Worm (Caenorhabditis elegans): Measurements from ENCODE around the gene K10B2.4.

Gene K10B2.4

DNA sequence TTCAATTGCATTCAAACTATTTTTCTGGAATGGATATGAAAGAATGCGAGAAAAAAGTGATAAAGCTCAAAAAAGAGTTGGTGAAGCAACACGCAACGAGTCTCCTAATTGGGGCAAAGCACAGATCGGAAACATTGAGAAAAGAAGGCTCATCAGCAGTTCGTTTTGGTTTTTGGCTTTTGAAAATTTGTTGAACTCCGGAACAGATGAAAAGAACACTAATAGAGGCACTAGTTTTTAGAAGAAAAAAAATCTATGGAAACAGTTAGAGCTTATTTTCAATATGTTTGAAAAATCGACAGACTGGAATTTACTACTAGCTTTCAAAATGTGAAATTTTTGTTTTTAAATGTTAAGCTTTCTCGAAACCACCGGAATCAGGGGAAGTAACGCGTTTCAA lies 48.9 kb downstream of the K10B2.4 start:
- TF ChIP-seq unc-62 (GFP tag; optimal IDR thresholded peaks at IDR 0.05), result no peak

DNA sequence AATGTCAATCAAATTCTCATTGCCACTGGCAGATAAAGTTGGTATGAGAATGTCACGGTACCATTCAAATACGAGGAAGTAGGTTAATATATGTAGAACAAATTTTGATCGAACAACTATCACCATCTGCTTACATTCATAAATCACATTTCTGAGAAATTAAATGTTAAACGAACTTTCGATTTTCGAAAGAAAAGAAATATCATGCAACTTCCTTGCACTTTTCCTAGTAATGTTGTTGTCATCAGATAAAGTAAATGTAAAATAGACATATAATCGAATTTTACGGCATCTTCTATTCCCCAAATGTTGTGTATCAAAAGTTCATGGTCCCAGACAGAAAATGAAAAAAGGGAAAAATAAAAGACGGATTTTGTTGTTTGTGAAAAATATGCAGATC lies 49.3 kb downstream of the K10B2.4 start:
- TF ChIP-seq unc-62 (GFP tag; optimal IDR thresholded peaks at IDR 0.05), result no peak
